Worm (Caenorhabditis elegans) whole organism, late embryonic: Measurements from ENCODE around the gene fbxb-47.

Experiments
- ceh-48 ChIP-seq: sonication (generic microtip); optimal IDR thresholded peaks from 2 replicates; lab custom pipeline; 2016; ENCODE audit warnings: missing genetic modification characterization, inconsistent platforms, missing compliant biosample characterization
- elt-4 ChIP-seq: sonication (generic microtip); optimal IDR thresholded peaks from 2 replicates; lab custom pipeline; 2016; ENCODE audit warnings: missing genetic modification characterization, missing compliant biosample characterization
- fkh-10 ChIP-seq: fragments of 150-350 bp; optimal IDR thresholded peaks from 2 replicates; lab custom pipeline; 2014; ENCODE audit warnings: missing biosample characterization, missing genetic modification reagents, missing genetic modification characterization
- hlh-13 ChIP-seq: fragments of 200-800 bp; sonication (Bioruptor generic); optimal IDR thresholded peaks from 2 replicates; lab custom pipeline; 2018; ENCODE audit warnings: mild to moderate bottlenecking, missing genetic modification characterization, missing compliant biosample characterization
- nfya-1 ChIP-seq: sonication (generic microtip); optimal IDR thresholded peaks from 2 replicates; lab custom pipeline; 2017; ENCODE audit warnings: missing genetic modification characterization, mild to moderate bottlenecking, missing compliant biosample characterization, antibody characterized with exemption, moderate library complexity
- pqm-1 ChIP-seq: sonication (generic microtip); optimal IDR thresholded peaks from 2 replicates; lab custom pipeline; 2016; ENCODE audit warnings: missing genetic modification characterization, missing compliant biosample characterization
- unc-86 ChIP-seq: sonication (generic microtip); optimal IDR thresholded peaks from 2 replicates; lab custom pipeline; 2016; ENCODE audit warnings: missing genetic modification characterization, missing compliant biosample characterization

- TF ChIP-seq nfya-1 (tag; lab: Kevin White, UChicago) = no peak
- no peak for TF ChIP-seq unc-86 (tag; lab: Kevin White, UChicago)
- TF ChIP-seq hlh-13 (GFP tag; lab: Kevin White, UChicago) = no peak
- no peak for TF ChIP-seq pqm-1
- no peak for TF ChIP-seq ceh-48
- no peak for TF ChIP-seq fkh-10 (GFP tag; lab: Kevin White, UChicago)
- no peak for TF ChIP-seq elt-4 (tag; lab: Kevin White, UChicago)
These were observed 49.7 kb upstream of the fbxb-47 start, which contains the start of gene F36H5.9 for ce11 chrII:1752990-1753389.
